Fruit fly (Drosophila melanogaster) whole organism, embryonic: Measurements from ENCODE around the gene GlcAT-P.

Experiments used
- Abd-B ChIP-seq: fragments of 200-800 bp; sonication (Bioruptor generic); optimal IDR thresholded peaks from 2 replicates; lab custom pipeline; 2018; ENCODE audit warnings: missing biosample characterization, mild to moderate bottlenecking, missing genetic modification characterization, moderate library complexity
- Ada2b ChIP-seq: fragments of 200-800 bp; sonication (Bioruptor generic); IDR thresholded peaks from 2 replicates; pipeline ENCODE4 v1.3.6; 2022; ENCODE audit warnings: missing biosample characterization, missing genetic modification characterization
- Awh ChIP-seq: fragments of 200-800 bp; sonication (Bioruptor generic); IDR thresholded peaks from 2 replicates; pipeline ENCODE4, ENCODE4 v1.3.6; 2022; ENCODE audit warnings: missing biosample characterization, missing genetic modification characterization
- BEAF-32 ChIP-seq: fragments of 200-800 bp; sonication (Bioruptor generic); optimal IDR thresholded peaks from 3 replicates; lab custom pipeline; 2017; ENCODE audit warnings: missing biosample characterization, missing genetic modification characterization, mild to moderate bottlenecking, moderate library complexity, missing genetic modification reagents
- CG10267 ChIP-seq: fragments of 200-800 bp; sonication (Bioruptor generic); optimal IDR thresholded peaks from 2 replicates; lab custom pipeline; 2018; ENCODE audit warnings: missing biosample characterization, mild to moderate bottlenecking, missing genetic modification characterization, moderate library complexity
- CG11695 ChIP-seq: fragments of 200-800 bp; sonication (Bioruptor generic); IDR thresholded peaks from 3 replicates; pipeline ENCODE4 v1.3.6; 2022; ENCODE audit warnings: missing biosample characterization, missing genetic modification characterization
- CG12236 ChIP-seq: fragments of 200-800 bp; sonication (Bioruptor generic); optimal IDR thresholded peaks from 2 replicates; lab custom pipeline; 2016; ENCODE audit warnings: missing biosample characterization, missing genetic modification characterization
- CG13424 ChIP-seq: fragments of 200-800 bp; sonication (Bioruptor generic); optimal IDR thresholded peaks from 2 replicates; lab custom pipeline; 2019; ENCODE audit warnings: missing biosample characterization, mild to moderate bottlenecking, missing genetic modification characterization, moderate library complexity
- CG17612 ChIP-seq: fragments of 200-800 bp; sonication (Bioruptor generic); IDR thresholded peaks from 2 replicates; pipeline ENCODE4 v1.3.6; 2022; ENCODE audit warnings: missing biosample characterization, missing genetic modification characterization
- CG17829 ChIP-seq: fragments of 200-800 bp; optimal IDR thresholded peaks from 2 replicates; lab custom pipeline; 2019; ENCODE audit warnings: missing biosample characterization, mild to moderate bottlenecking, missing genetic modification characterization, moderate library complexity
- CG2116 ChIP-seq: fragments of 200-800 bp; sonication (Bioruptor generic); optimal IDR thresholded peaks from 3 replicates; lab custom pipeline; 2018; ENCODE audit warnings: missing biosample characterization, mild to moderate bottlenecking, missing genetic modification characterization
- CG2678 ChIP-seq: fragments of 200-800 bp; sonication (Bioruptor generic); optimal IDR thresholded peaks from 3 replicates; lab custom pipeline; 2019; ENCODE audit warnings: missing biosample characterization, mild to moderate bottlenecking, missing genetic modification characterization, moderate library complexity
- CG31365 ChIP-seq: fragments of 200-800 bp; sonication (Bioruptor generic); optimal IDR thresholded peaks from 2 replicates; lab custom pipeline; 2018; ENCODE audit warnings: missing biosample characterization, mild to moderate bottlenecking, missing genetic modification characterization
- CG31441 ChIP-seq: fragments of 200-800 bp; sonication (Bioruptor generic); IDR thresholded peaks from 2 replicates; pipeline ENCODE4 v1.3.6; 2022; ENCODE audit warnings: missing biosample characterization, missing genetic modification characterization
- CG4707 ChIP-seq: fragments of 200-800 bp; sonication (Bioruptor generic); optimal IDR thresholded peaks from 2 replicates; lab custom pipeline; 2018; ENCODE audit warnings: missing biosample characterization, mild to moderate bottlenecking, missing genetic modification characterization, moderate library complexity
- CG6654 ChIP-seq: fragments of 200-800 bp; sonication (Bioruptor generic); optimal IDR thresholded peaks from 2 replicates; lab custom pipeline; 2017; ENCODE audit warnings: missing biosample characterization, mild to moderate bottlenecking, missing genetic modification characterization
- CG7357 ChIP-seq: fragments of 200-800 bp; sonication (Bioruptor generic); IDR thresholded peaks from 3 replicates; pipeline ENCODE4 v1.3.6; 2022; ENCODE audit warnings: missing biosample characterization, missing genetic modification characterization
- CG9727 ChIP-seq: fragments of 200-800 bp; sonication (Bioruptor generic); optimal IDR thresholded peaks from 3 replicates; lab custom pipeline; 2017; ENCODE audit warnings: missing biosample characterization, mild to moderate bottlenecking, missing genetic modification characterization
- CoRest ChIP-seq: fragments of 200-800 bp; sonication (Bioruptor generic); optimal IDR thresholded peaks from 3 replicates; lab custom pipeline; 2018; ENCODE audit warnings: missing biosample characterization, mild to moderate bottlenecking, missing genetic modification characterization, moderate library complexity
- Dbx ChIP-seq: fragments of 200-800 bp; sonication (Bioruptor generic); IDR thresholded peaks from 3 replicates; pipeline ENCODE4 v1.3.6; 2022; ENCODE audit warnings: missing biosample characterization, missing genetic modification characterization
- Lhr ChIP-seq: fragments of 200-800 bp; sonication (Bioruptor generic); optimal IDR thresholded peaks from 3 replicates; lab custom pipeline; 2017; ENCODE audit warnings: mild to moderate bottlenecking, missing biosample characterization, missing genetic modification reagents, missing genetic modification characterization
- MBD-R2 ChIP-seq: fragments of 200-800 bp; sonication (Bioruptor generic); IDR thresholded peaks from 2 replicates; pipeline ENCODE4 v1.3.6; 2022; ENCODE audit warnings: missing biosample characterization, missing genetic modification characterization
- Meics ChIP-seq: fragments of 200-800 bp; sonication (Bioruptor generic); optimal IDR thresholded peaks from 2 replicates; lab custom pipeline; 2017; ENCODE audit warnings: missing biosample characterization, mild to moderate bottlenecking, missing genetic modification characterization
- NFAT ChIP-seq: fragments of 200-800 bp; sonication (Bioruptor generic); IDR thresholded peaks from 2 replicates; pipeline ENCODE4 v1.3.6; 2022; ENCODE audit warnings: missing biosample characterization, missing genetic modification characterization
- NK7.1 ChIP-seq: fragments of 200-800 bp; sonication (Bioruptor generic); optimal IDR thresholded peaks from 3 replicates; lab custom pipeline; 2016; ENCODE audit warnings: missing biosample characterization, missing genetic modification characterization
- Nf-YB ChIP-seq: fragments of 200-800 bp; sonication (Bioruptor generic); optimal IDR thresholded peaks from 3 replicates; lab custom pipeline; 2019; ENCODE audit warnings: missing biosample characterization, mild to moderate bottlenecking, missing genetic modification characterization, moderate library complexity
- Oli ChIP-seq: fragments of 200-800 bp; sonication (Bioruptor generic); optimal IDR thresholded peaks from 2 replicates; lab custom pipeline; 2018; ENCODE audit warnings: missing biosample characterization, mild to moderate bottlenecking, missing genetic modification characterization, moderate library complexity
- PHDP ChIP-seq: fragments of 200-800 bp; sonication (Bioruptor generic); optimal IDR thresholded peaks from 3 replicates; lab custom pipeline; 2018; ENCODE audit warnings: missing biosample characterization, mild to moderate bottlenecking, missing genetic modification characterization, moderate library complexity
- Six4 ChIP-seq: fragments of 200-800 bp; sonication (Bioruptor generic); optimal IDR thresholded peaks from 2 replicates; lab custom pipeline; 2016; ENCODE audit warnings: missing biosample characterization, missing genetic modification characterization
- Sry-β ChIP-seq: fragments of 200-800 bp; sonication (Bioruptor generic); optimal IDR thresholded peaks from 2 replicates; lab custom pipeline; 2018; ENCODE audit warnings: missing biosample characterization, mild to moderate bottlenecking, missing genetic modification characterization, moderate library complexity
- Usf ChIP-seq: fragments of 200-800 bp; sonication (Bioruptor generic); optimal IDR thresholded peaks from 2 replicates; lab custom pipeline; 2017; ENCODE audit warnings: missing genotype, missing biosample characterization, missing genetic modification characterization
- amos ChIP-seq: fragments of 200-800 bp; sonication (Bioruptor generic); IDR thresholded peaks from 2 replicates; pipeline ENCODE4 v1.3.6; 2022; ENCODE audit warnings: missing biosample characterization, missing genetic modification characterization; ENCODE audit not compliant: partially characterized antibody
- az2 ChIP-seq: fragments of 200-800 bp; sonication (Bioruptor generic); optimal IDR thresholded peaks from 3 replicates; lab custom pipeline; 2016; ENCODE audit warnings: missing biosample characterization, missing genetic modification characterization
- cad ChIP-seq: fragments of >200 bp; optimal IDR thresholded peaks from 2 replicates; lab custom pipeline; 2017; ENCODE audit warnings: missing biosample characterization, missing genetic modification characterization
- cas ChIP-seq: fragments of 200-800 bp; sonication (Bioruptor generic); IDR thresholded peaks from 2 replicates; pipeline ENCODE4 v1.3.6; 2022; ENCODE audit warnings: missing biosample characterization, missing genetic modification characterization
- cg ChIP-seq: fragments of 200-800 bp; sonication (Bioruptor generic); optimal IDR thresholded peaks from 3 replicates; lab custom pipeline; 2019; ENCODE audit warnings: missing biosample characterization, mild to moderate bottlenecking, missing genetic modification characterization, moderate library complexity
- dimm ChIP-seq: fragments of 200-800 bp; sonication (Bioruptor generic); IDR thresholded peaks from 2 replicates; pipeline ENCODE4 v1.3.6; 2022; ENCODE audit warnings: missing biosample characterization, missing genetic modification characterization
- eyg ChIP-seq: fragments of 200-800 bp; sonication (Bioruptor generic); optimal IDR thresholded peaks from 3 replicates; lab custom pipeline; 2016; ENCODE audit warnings: missing biosample characterization, missing genetic modification characterization
- gcm ChIP-seq: fragments of 200-800 bp; sonication (Bioruptor generic); optimal IDR thresholded peaks from 2 replicates; lab custom pipeline; 2019; ENCODE audit warnings: missing biosample characterization, mild to moderate bottlenecking, missing genetic modification characterization, moderate library complexity
- ham ChIP-seq: fragments of 200-800 bp; sonication (Bioruptor generic); IDR thresholded peaks from 2 replicates; pipeline ENCODE4 v1.3.6; 2022; ENCODE audit warnings: missing biosample characterization, missing genetic modification characterization
- lmd ChIP-seq: fragments of 200-800 bp; sonication (Bioruptor generic); IDR thresholded peaks from 2 replicates; pipeline ENCODE4 v1.3.6; 2022; ENCODE audit warnings: missing biosample characterization, missing genetic modification characterization
- lov ChIP-seq, 2 experiments: fragments of 200-800 bp in 1 of 2; fragments of >200 bp in 1 of 2; sonication (Bioruptor generic) in 1 of 2; IDR thresholded peaks in 1 of 2; optimal IDR thresholded peaks in 1 of 2; 2 replicates in 1 of 2; 3 replicates in 1 of 2; pipeline versions ENCODE4 v1.3.6 to Lab custom; 2017 to 2022; ENCODE audit warnings: missing biosample characterization in 1 of 2, missing genetic modification characterization in 1 of 2
- oc ChIP-seq: fragments of 200-800 bp; sonication (Bioruptor generic); optimal IDR thresholded peaks from 2 replicates; lab custom pipeline; 2018; ENCODE audit warnings: missing biosample characterization, mild to moderate bottlenecking, missing genetic modification characterization, moderate library complexity
- ro ChIP-seq: fragments of 200-800 bp; sonication (Bioruptor generic); IDR thresholded peaks from 2 replicates; pipeline ENCODE4 v1.3.6; 2022; ENCODE audit warnings: missing biosample characterization, missing genetic modification characterization
- ssp ChIP-seq: fragments of 200-800 bp; sonication (Bioruptor generic); IDR thresholded peaks from 2 replicates; pipeline ENCODE4 v1.3.6; 2022; ENCODE audit warnings: missing biosample characterization, missing genetic modification characterization
- tna ChIP-seq: fragments of 200-800 bp; sonication (Bioruptor generic); IDR thresholded peaks from 2 replicates; pipeline ENCODE4 v1.3.6; 2022; ENCODE audit warnings: missing biosample characterization, missing genetic modification characterization; ENCODE audit not compliant: partially characterized antibody
- twi ChIP-seq: fragments of 200-800 bp; optimal IDR thresholded peaks from 2 replicates; lab custom pipeline; 2019; ENCODE audit warnings: missing biosample characterization, mild to moderate bottlenecking, missing genetic modification characterization, moderate library complexity
- unc-4 ChIP-seq: fragments of 200-800 bp; sonication (Bioruptor generic); IDR thresholded peaks from 2 replicates; pipeline ENCODE4 v1.3.6; 2022; ENCODE audit warnings: missing biosample characterization, missing genetic modification characterization; ENCODE audit not compliant: partially characterized antibody
- vvl ChIP-seq: fragments of 200-800 bp; sonication (Bioruptor generic); IDR thresholded peaks from 2 replicates; pipeline ENCODE4 v1.3.6; 2022; ENCODE audit warnings: missing biosample characterization, missing genetic modification characterization
- wdn ChIP-seq: fragments of 200-800 bp; sonication (Bioruptor generic); IDR thresholded peaks from 2 replicates; pipeline ENCODE4 v1.3.6; 2022; ENCODE audit warnings: missing biosample characterization, missing genetic modification characterization

GlcAT-P gene

dm6 chr3L:11210517-11210916, 13.2 kb upstream of the GlcAT-P start, which contains the start of the genes Ube3a and CG7600:
TSS of gene Ube3a (minus strand) at chr3L:11210583.
TSS of gene CG7600 (plus strand) at chr3L:11210786.
- TF ChIP-seq CG31441 (GFP tag; lab: Robert Waterston, UW) (peak; percentile 49; the same call in 1 of the 2 replicates), CG2678 (tag; lab: Kevin White, UChicago) (peak; percentile 45), twi (tag; lab: Kevin White, UChicago) (peak; percentile 28), Abd-B (GFP tag; lab: Kevin White, UChicago) (no peak), CG9727 (GFP tag; lab: Kevin White, UChicago) (no peak), eyg (GFP tag; lab: Kevin White, UChicago) (peak; percentile 67), Dbx (peak; percentile 66; the same call in 2 of the 3 replicates), cad (GFP tag; lab: Kevin White, UChicago) (no peak), tna (GFP tag; lab: Robert Waterston, UW) (peak; percentile 100), unc-4 (GFP tag; lab: Robert Waterston, UW) (peak; percentile 99), amos (GFP tag; lab: Robert Waterston, UW) (peak; percentile 99), cg (peak; percentile 11), ham (GFP tag; lab: Robert Waterston, UW) (no peak), CG11695 (no peak), Usf (GFP tag; lab: Kevin White, UChicago) (no peak), az2 (GFP tag; lab: Kevin White, UChicago) (no peak), CG7357 (GFP tag; lab: Robert Waterston, UW) (no peak), CoRest (tag; lab: Kevin White, UChicago) (peak; percentile 49), Lhr (GFP tag; lab: Kevin White, UChicago) (peak; percentile 27), lmd (GFP tag; lab: Robert Waterston, UW) (peak; percentile 32; the same call in 1 of the 2 replicates), NK7.1 (GFP tag; lab: Kevin White, UChicago) (no peak), CG6654 (no peak), wdn (GFP tag; lab: Robert Waterston, UW) (no peak), CG2116 (GFP tag; lab: Kevin White, UChicago) (peak; percentile 94), CG12236 (GFP tag; lab: Kevin White, UChicago) (no peak), lov (optimal IDR thresholded peaks at IDR 0.05; lab: Kevin White, UChicago) (no peak), lov (GFP tag; IDR thresholded peaks at IDR 0.05; lab: Robert Waterston, UW) (no peak), Six4 (GFP tag; lab: Kevin White, UChicago) (peak; percentile 22), PHDP (tag; lab: Kevin White, UChicago) (peak; percentile 48), ssp (GFP tag; lab: Robert Waterston, UW) (peak; percentile 38; the same call in 1 of the 2 replicates), vvl (GFP tag; lab: Robert Waterston, UW) (peak; percentile 28; the same call in 1 of the 2 replicates), Awh (GFP tag; lab: Robert Waterston, UW) (no peak), CG31365 (no peak), CG17829 (tag; lab: Kevin White, UChicago) (peak; percentile 69), dimm (GFP tag; lab: Robert Waterston, UW) (no peak), CG13424 (tag; lab: Kevin White, UChicago) (peak; percentile 18), CG10267 (tag; lab: Kevin White, UChicago) (peak; percentile 99), Ada2b (GFP tag; lab: Robert Waterston, UW) (no peak), BEAF-32 (GFP tag; lab: Kevin White, UChicago) (peak; percentile 94), CG17612 (no peak), CG4707 (GFP tag; lab: Kevin White, UChicago) (no peak), oc (tag; lab: Kevin White, UChicago) (peak; percentile 55), cas (no peak), NFAT (peak; percentile 31; the same call in 1 of the 2 replicates), ro (no peak), gcm (GFP tag; lab: Kevin White, UChicago) (peak; percentile 2), Meics (GFP tag; lab: Kevin White, UChicago) (no peak), Oli (tag; lab: Kevin White, UChicago) (no peak), Nf-YB (GFP tag; lab: Kevin White, UChicago) (peak; percentile 9), MBD-R2 (peak; percentile 87), Sry-β (GFP tag; lab: Kevin White, UChicago) (no peak)
